Fruit fly (Drosophila melanogaster): ENCODE data around the gene CG42300.

CG42300 gene

DNA sequence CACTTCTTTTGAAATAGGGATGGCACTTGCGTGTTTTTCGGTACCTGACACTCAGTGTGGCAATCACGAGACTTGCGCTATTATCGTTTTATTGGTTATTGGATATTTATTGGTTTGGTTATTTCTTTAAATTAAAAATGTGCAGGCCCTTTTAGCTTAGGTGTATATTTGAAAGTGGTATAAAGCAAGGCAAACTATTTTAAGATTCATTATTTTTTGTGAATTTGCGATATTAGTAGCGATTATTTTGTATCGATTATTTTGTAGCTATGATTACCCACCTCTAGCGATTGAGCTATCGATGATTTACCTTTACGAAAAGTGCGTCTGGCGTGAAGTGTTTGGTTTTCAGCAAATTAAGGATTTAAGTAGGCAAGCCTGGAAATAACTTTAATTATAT, 27.0 kb upstream of the CG42300 start, which contains the start of the genes CG9215 and CG8097 (continued):
- TF ChIP-seq CG1792 (GFP tag; optimal IDR thresholded peaks at IDR 0.05) (peak; percentile 25), CG17186 (GFP tag; optimal IDR thresholded peaks at IDR 0.05) (peak; percentile 75), CG10979 (tag; optimal IDR thresholded peaks at IDR 0.05) (peak; percentile 32), CG3163 (GFP tag; optimal IDR thresholded peaks at IDR 0.05) (no peak), ewg (GFP tag; optimal IDR thresholded peaks at IDR 0.05) (peak; percentile 28), ranshi (GFP tag; IDR thresholded peaks at IDR 0.05) (no peak), HmgZ (tag; optimal IDR thresholded peaks at IDR 0.05) (peak; percentile 44), Sin3A (optimal IDR thresholded peaks at IDR 0.05) (peak; percentile 78), Neu2 (GFP tag; optimal IDR thresholded peaks at IDR 0.05; ENCODE audit: borderline replicate concordance) (no peak), CG42726 (GFP tag; IDR thresholded peaks at IDR 0.05; ENCODE audit: partially characterized antibody) (peak; percentile 68; the same call in 1 of the 2 replicates), CG15696 (tag; optimal IDR thresholded peaks at IDR 0.05) (peak; percentile 33), pho (GFP tag; optimal IDR thresholded peaks at IDR 0.05) (peak; percentile 37), CG30403 (GFP tag; optimal IDR thresholded peaks at IDR 0.05) (peak; percentile 54), HLH4C (GFP tag; IDR thresholded peaks at IDR 0.05; ENCODE audit: partially characterized antibody) (peak; percentile 96), Ets65A (GFP tag) (peak; percentile 43), CG17612 (GFP tag; IDR thresholded peaks at IDR 0.05) (no peak), CG6791 (GFP tag; IDR thresholded peaks at IDR 0.05; ENCODE audit: partially characterized antibody) (peak; percentile 87), phol (tag; optimal IDR thresholded peaks at IDR 0.05) (peak; percentile 56), ERR (GFP tag; optimal IDR thresholded peaks at IDR 0.05) (no peak), CG4328 (GFP tag; optimal IDR thresholded peaks at IDR 0.05) (no peak), CG2120 (GFP tag; optimal IDR thresholded peaks at IDR 0.05) (peak; percentile 62), CG3407 (GFP tag; optimal IDR thresholded peaks at IDR 0.05) (no peak), gfzf (GFP tag; optimal IDR thresholded peaks at IDR 0.05) (peak; percentile 36), CG15514 (GFP tag; optimal IDR thresholded peaks at IDR 0.05) (peak; percentile 61), CG10462 (GFP tag; optimal IDR thresholded peaks at IDR 0.05) (peak; percentile 4), CG12155 (GFP tag; optimal IDR thresholded peaks at IDR 0.05) (peak; percentile 30), Awh (GFP tag; IDR thresholded peaks at IDR 0.05) (no peak), BEAF-32 (GFP tag; optimal IDR thresholded peaks at IDR 0.05) (peak; percentile 96), CG9876 (GFP tag; optimal IDR thresholded peaks at IDR 0.05) (peak; percentile 4), amos (GFP tag; IDR thresholded peaks at IDR 0.05; ENCODE audit: partially characterized antibody) (peak; percentile 86), CG3065 (GFP tag; optimal IDR thresholded peaks at IDR 0.05) (no peak), CG14965 (GFP tag; optimal IDR thresholded peaks at IDR 0.05; ENCODE audit: borderline replicate concordance) (no peak), row (GFP tag; IDR thresholded peaks at IDR 0.05) (peak; percentile 84), CG13894 (tag; optimal IDR thresholded peaks at IDR 0.05) (no peak), Med (GFP tag) (peak; percentile 84), Xrp1 (GFP tag; IDR thresholded peaks at IDR 0.05) (peak; percentile 21; the same call in 1 of the 2 replicates), tup (GFP tag; optimal IDR thresholded peaks at IDR 0.05) (no peak), BtbVII (GFP tag; optimal IDR thresholded peaks at IDR 0.05) (no peak), CG14710 (tag; optimal IDR thresholded peaks at IDR 0.05) (peak; percentile 78), sug (tag; optimal IDR thresholded peaks at IDR 0.05) (peak; percentile 71), CG14441 (GFP tag; IDR thresholded peaks at IDR 0.05) (no peak), Opbp (GFP tag; IDR thresholded peaks at IDR 0.05; ENCODE audit: partially characterized antibody) (peak; percentile 84), Lim3 (GFP tag; IDR thresholded peaks at IDR 0.05) (no peak), CG14860 (GFP tag; IDR thresholded peaks at IDR 0.05; ENCODE audit: partially characterized antibody) (peak; percentile 96), Sry-β (GFP tag; optimal IDR thresholded peaks at IDR 0.05) (peak; percentile 2), CG32532 (GFP tag; IDR thresholded peaks at IDR 0.05) (no peak), CG32772 (GFP tag; IDR thresholded peaks at IDR 0.05) (no peak), CG7786 (GFP tag; optimal IDR thresholded peaks at IDR 0.05) (peak; percentile 41), CG15479 (GFP tag; optimal IDR thresholded peaks at IDR 0.05) (peak; percentile 9), tap (tag; optimal IDR thresholded peaks at IDR 0.05) (no peak), Hsf (GFP tag; optimal IDR thresholded peaks at IDR 0.05) (peak; percentile 65)

Measured in whole organism, embryonic.